Worm (Caenorhabditis elegans): Measurements from ENCODE around the gene K02F3.9.

DNA sequence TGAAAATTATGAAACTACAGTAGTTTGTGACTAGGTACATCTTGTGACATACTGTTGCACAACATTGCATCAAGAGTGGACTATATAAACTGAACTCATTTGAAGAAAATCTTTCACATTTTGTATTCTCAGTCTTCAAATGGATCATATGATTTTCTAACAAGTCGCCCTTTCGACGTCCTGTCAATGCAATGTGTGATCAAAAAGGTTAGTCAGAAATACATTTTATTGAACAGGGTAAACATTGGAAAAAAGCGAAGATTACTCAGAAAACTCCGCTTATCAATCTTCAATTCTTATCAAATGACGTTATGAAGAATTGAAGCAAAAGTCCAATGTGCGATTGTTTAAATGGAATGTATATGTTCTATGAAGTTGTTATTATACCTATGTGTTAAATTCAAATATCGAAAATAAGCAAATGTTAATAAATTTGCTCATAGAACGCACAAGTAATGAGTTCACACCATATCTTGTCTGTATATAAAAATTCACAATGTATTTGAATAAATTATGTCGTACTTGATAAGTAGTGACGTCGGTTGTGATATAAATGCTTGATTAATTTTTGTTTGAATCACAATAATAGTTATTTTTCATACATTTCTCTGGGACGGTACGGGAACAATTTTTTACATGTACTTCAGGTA, 8.2 kb downstream of the K02F3.9 start, which contains the start of gene zip-2:
- TF ChIP-seq lin-13 (tag; optimal IDR thresholded peaks at IDR 0.05) = no peak
- TF ChIP-seq mep-1 (tag; optimal IDR thresholded peaks at IDR 0.05) = no peak
- no peak for TF ChIP-seq snpc-4 (tag; optimal IDR thresholded peaks at IDR 0.05)
- TF ChIP-seq unc-39 (tag; optimal IDR thresholded peaks at IDR 0.05) = no peak
- no peak for TF ChIP-seq hlh-1 (tag; optimal IDR thresholded peaks at IDR 0.05)
- TF ChIP-seq nhr-2 (tag; optimal IDR thresholded peaks at IDR 0.05) = no peak
- no peak for TF ChIP-seq blmp-1 (tag; optimal IDR thresholded peaks at IDR 0.05)
- TF ChIP-seq lin-32 (GFP tag; optimal IDR thresholded peaks at IDR 0.05) = no peak
- no peak for TF ChIP-seq cnd-1 (tag; optimal IDR thresholded peaks at IDR 0.05)
- no peak for TF ChIP-seq pha-4 (tag; optimal IDR thresholded peaks at IDR 0.05)
- TF ChIP-seq zip-8 (tag; optimal IDR thresholded peaks at IDR 0.05) = no peak
- TF ChIP-seq ztf-11 (tag; optimal IDR thresholded peaks at IDR 0.05) = no peak

Data from whole organism, mixed stage, embryonic.